Worm (Caenorhabditis elegans): ENCODE measurements around the gene pqn-51.
A peak's percentile ranks its signal among the peaks of the same experiment; 100 is the strongest.

pqn-51 gene

ce11 chrV:5036364-5036763 is 13.0 kb upstream of the pqn-51 start, which contains the start of gene K11D12.7:
K11D12.7 (minus strand) TSS chrV:5036464.
- TF ChIP-seq alr-1 (tag; optimal IDR thresholded peaks at IDR 0.05) (no peak), C34F6.9 (tag; optimal IDR thresholded peaks at IDR 0.05) (no peak), lin-13 (GFP tag; optimal IDR thresholded peaks at IDR 0.05) (no peak)

ce11 chrV:5038449-5038848 is 11.0 kb upstream of the pqn-51 start:
- peak; percentile 27 for TF ChIP-seq nhr-25 (tag; optimal IDR thresholded peaks at IDR 0.05)
- no peak for TF ChIP-seq elt-3 (tag; optimal IDR thresholded peaks at IDR 0.05)

ce11 chrV:5039559-5039958 is 9.8 kb upstream of the pqn-51 start, which contains the start of gene K11D12.11:
K11D12.11 (minus strand) TSS chrV:5039600.
- TF ChIP-seq C34F6.9 (tag; optimal IDR thresholded peaks at IDR 0.05) (no peak), crh-2 (tag; optimal IDR thresholded peaks at IDR 0.05) (no peak), ZK546.5 (tag; optimal IDR thresholded peaks at IDR 0.05) (no peak), F13H6.1 (tag; optimal IDR thresholded peaks at IDR 0.05) (no peak), skn-1 (tag; optimal IDR thresholded peaks at IDR 0.05) (no peak), ceh-16 (tag; optimal IDR thresholded peaks at IDR 0.05) (no peak), alr-1 (tag; optimal IDR thresholded peaks at IDR 0.05) (no peak), sma-9 (GFP tag; optimal IDR thresholded peaks at IDR 0.05) (no peak), sma-9 (tag; optimal IDR thresholded peaks at IDR 0.05) (no peak), mbf-1 (tag; optimal IDR thresholded peaks at IDR 0.05) (no peak), egl-27 (tag; optimal IDR thresholded peaks at IDR 0.05) (no peak), ama-1 (optimal IDR thresholded peaks at IDR 0.05) (no peak), sem-4 (tag; optimal IDR thresholded peaks at IDR 0.05) (no peak), blmp-1 (tag; optimal IDR thresholded peaks at IDR 0.05; ENCODE audit: insufficient read depth) (no peak), snpc-4 (tag; optimal IDR thresholded peaks at IDR 0.05) (no peak), mdl-1 (tag; optimal IDR thresholded peaks at IDR 0.05) (no peak), dmd-4 (tag; optimal IDR thresholded peaks at IDR 0.05) (no peak), lin-13 (GFP tag; optimal IDR thresholded peaks at IDR 0.05) (no peak), nhr-129 (tag; optimal IDR thresholded peaks at IDR 0.05) (no peak), lsy-2 (tag; optimal IDR thresholded peaks at IDR 0.05) (no peak)

- TF ChIP-seq lsy-2 (tag; optimal IDR thresholded peaks at IDR 0.05): no peak
- no peak for TF ChIP-seq mdl-1 (tag; optimal IDR thresholded peaks at IDR 0.05)
- TF ChIP-seq ZK546.5 (tag; optimal IDR thresholded peaks at IDR 0.05): no peak
- TF ChIP-seq sma-9 (GFP tag; optimal IDR thresholded peaks at IDR 0.05): no peak
- no peak for TF ChIP-seq sma-9 (tag; optimal IDR thresholded peaks at IDR 0.05)
These were observed 8.5 kb upstream of the pqn-51 start, which contains the start of gene K11D12.8 for ce11 chrV:5040925-5041324. K11D12.8 (minus strand) TSS chrV:5041001.

- TF ChIP-seq mdl-1 (tag; optimal IDR thresholded peaks at IDR 0.05) (no peak), ceh-82 (tag; optimal IDR thresholded peaks at IDR 0.05) (no peak), nhr-237 (tag; optimal IDR thresholded peaks at IDR 0.05) (no peak), nhr-10 (tag; optimal IDR thresholded peaks at IDR 0.05) (no peak), ama-1 (optimal IDR thresholded peaks at IDR 0.05) (no peak), elt-1 (tag; optimal IDR thresholded peaks at IDR 0.05) (no peak), lin-13 (GFP tag; optimal IDR thresholded peaks at IDR 0.05) (no peak), mbf-1 (tag; optimal IDR thresholded peaks at IDR 0.05) (no peak), elt-3 (tag; optimal IDR thresholded peaks at IDR 0.05) (no peak), C34F6.9 (tag; optimal IDR thresholded peaks at IDR 0.05) (no peak), skn-1 (tag; optimal IDR thresholded peaks at IDR 0.05) (no peak), nhr-25 (tag; optimal IDR thresholded peaks at IDR 0.05) (no peak), ceh-16 (tag; optimal IDR thresholded peaks at IDR 0.05) (no peak)
These were observed 3.3 kb upstream of the pqn-51 start, which contains the start of gene exc-14 for ce11 chrV:5046103-5046502. exc-14 (minus strand) TSS chrV:5046203.

ce11 chrV:5046558-5046957 is 2.8 kb upstream of the pqn-51 start:
- TF ChIP-seq alr-1 (tag; optimal IDR thresholded peaks at IDR 0.05) (no peak), unc-55 (GFP tag; optimal IDR thresholded peaks at IDR 0.05) (no peak), lin-39 (tag; optimal IDR thresholded peaks at IDR 0.05) (no peak), sma-3 (GFP tag; optimal IDR thresholded peaks at IDR 0.05) (no peak), blmp-1 (tag; optimal IDR thresholded peaks at IDR 0.05; ENCODE audit: insufficient read depth) (no peak), nhr-10 (tag; optimal IDR thresholded peaks at IDR 0.05) (no peak), ama-1 (optimal IDR thresholded peaks at IDR 0.05) (no peak), nhr-12 (tag; optimal IDR thresholded peaks at IDR 0.05) (no peak), snpc-4 (tag; optimal IDR thresholded peaks at IDR 0.05) (no peak), ztf-4 (tag; optimal IDR thresholded peaks at IDR 0.05) (no peak), nhr-129 (tag; optimal IDR thresholded peaks at IDR 0.05) (no peak), aly-2 (tag; optimal IDR thresholded peaks at IDR 0.05) (no peak), peb-1 (tag; optimal IDR thresholded peaks at IDR 0.05) (no peak), nhr-6 (tag; optimal IDR thresholded peaks at IDR 0.05) (no peak), nhr-23 (tag; optimal IDR thresholded peaks at IDR 0.05) (no peak)

All from whole organism, L2 larva.